Worm (Caenorhabditis elegans) whole organism, L2 larva: ENCODE results near the gene K09E3.7.

Source experiments
- C34F6.9 ChIP-seq: fragments of 150-350 bp; optimal IDR thresholded peaks from 2 replicates; lab custom pipeline; 2014; ENCODE audit warnings: missing biosample characterization, missing genetic modification characterization
- Y55F3AM.14 ChIP-seq: fragments of 200-800 bp; sonication (Bioruptor generic); optimal IDR thresholded peaks from 2 replicates; lab custom pipeline; 2018; ENCODE audit warnings: mild to moderate bottlenecking, missing genetic modification characterization, missing compliant biosample characterization
- elt-1 ChIP-seq: fragments of 150-350 bp; optimal IDR thresholded peaks from 2 replicates; lab custom pipeline; 2014; ENCODE audit warnings: missing biosample characterization, missing genetic modification characterization
- mdl-1 ChIP-seq, 2 experiments: fragments of 150-350 bp in 1 of 2; sonication (generic microtip) in 1 of 2; optimal IDR thresholded peaks; 2 replicates each; lab custom pipeline; 2017; ENCODE audit warnings: missing biosample characterization in 2 of 2, missing genetic modification characterization in 2 of 2
- nhr-25 ChIP-seq: fragments of 150-350 bp; sonication (generic microtip); optimal IDR thresholded peaks from 3 replicates; lab custom pipeline; 2014; ENCODE audit warnings: missing biosample characterization, missing genetic modification characterization
- unc-39 ChIP-seq: fragments of 150-350 bp; optimal IDR thresholded peaks from 2 replicates; lab custom pipeline; 2014; ENCODE audit warnings: missing biosample characterization, missing genetic modification characterization
- zag-1 ChIP-seq: fragments of 150-350 bp; optimal IDR thresholded peaks from 2 replicates; lab custom pipeline; 2014; ENCODE audit warnings: missing biosample characterization, missing genetic modification characterization

DNA sequence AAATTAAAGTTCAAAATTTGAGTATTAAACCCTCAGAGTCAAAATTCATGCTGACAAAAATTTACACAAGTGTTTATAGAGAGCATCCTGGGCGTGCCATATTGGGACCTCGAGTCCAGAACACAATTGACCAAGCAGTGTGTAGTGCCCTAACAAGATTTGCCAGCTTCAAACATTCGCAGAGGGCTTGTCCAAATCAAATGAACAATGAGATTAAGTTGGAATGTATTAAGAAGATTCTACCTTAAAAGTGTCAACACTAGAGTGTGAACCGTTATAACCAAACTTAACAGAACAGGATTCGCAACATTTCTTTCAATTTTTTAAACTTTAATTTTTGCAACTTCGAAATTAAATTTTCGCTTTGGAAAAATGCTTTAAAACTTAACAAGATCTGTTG, 36.1 kb upstream of the K09E3.7 start:
- TF ChIP-seq mdl-1 (tag; optimal IDR thresholded peaks at IDR 0.05; lab: Kevin White, UChicago) (no peak), C34F6.9 (no peak), elt-1 (no peak), Y55F3AM.14 (GFP tag; lab: Kevin White, UChicago) (no peak), unc-39 (tag; lab: Kevin White, UChicago) (no peak), nhr-25 (no peak), zag-1 (tag; lab: Kevin White, UChicago) (no peak)
